Worm (Caenorhabditis elegans): ENCODE data around the gene T23B12.6.

Gene T23B12.6

DNA sequence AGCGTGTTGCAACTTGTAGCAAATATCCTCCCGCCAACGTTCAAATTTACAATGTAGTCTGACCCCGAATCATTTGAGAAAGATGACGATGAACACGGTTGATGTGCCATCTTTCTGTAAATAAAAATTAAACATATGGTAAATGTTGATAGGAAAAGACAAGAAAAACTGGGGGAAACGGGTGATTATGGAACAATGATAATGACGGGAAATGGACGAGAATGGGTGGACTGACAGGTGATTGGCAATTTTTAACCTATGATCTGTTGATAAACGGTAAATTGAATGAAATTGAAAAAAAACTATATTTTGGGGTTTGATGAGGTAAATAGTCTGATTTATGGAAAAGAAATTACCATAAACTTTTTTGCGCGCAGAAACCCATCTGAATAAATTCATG lies at the start of gene T23B12.6:
T23B12.6 (minus strand) TSS at position 114 of the 400 bp plus-strand sequence.
- no peak for TF ChIP-seq lsy-2 (tag; optimal IDR thresholded peaks at IDR 0.05)
- no peak for TF ChIP-seq nhr-77 (tag; optimal IDR thresholded peaks at IDR 0.05)
- TF ChIP-seq unc-62 (GFP tag; optimal IDR thresholded peaks at IDR 0.05) = no peak
- TF ChIP-seq aly-2 (tag; optimal IDR thresholded peaks at IDR 0.05) = no peak
- TF ChIP-seq sma-3 (GFP tag; optimal IDR thresholded peaks at IDR 0.05) = no peak

DNA sequence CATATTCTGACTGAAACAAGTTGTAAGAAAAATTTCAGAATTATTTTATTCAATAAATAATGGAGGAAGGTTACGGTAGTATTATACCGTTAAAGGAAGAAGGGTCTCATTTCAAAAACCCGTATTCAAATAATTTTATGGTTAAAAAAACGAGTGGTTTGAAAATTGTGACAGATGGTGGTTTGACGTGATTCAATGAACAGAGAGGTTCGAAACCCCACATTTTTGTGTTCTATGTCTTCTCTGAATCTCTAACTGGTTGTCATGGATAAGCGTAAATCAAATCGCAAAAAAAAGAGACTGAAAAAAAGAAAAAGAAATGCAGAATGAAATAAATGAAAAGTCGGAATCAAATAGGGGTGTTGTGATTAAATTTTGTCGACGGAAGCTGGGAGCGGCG lies 47.1 kb upstream of the T23B12.6 start, which contains the start of gene ZK994.6:
ZK994.6 (minus strand) TSS at position 101 of the 400 bp plus-strand sequence.
- no peak for TF ChIP-seq sem-4 (tag; optimal IDR thresholded peaks at IDR 0.05)
- no peak for TF ChIP-seq mbf-1 (tag; optimal IDR thresholded peaks at IDR 0.05)
- TF ChIP-seq egl-27 (tag; optimal IDR thresholded peaks at IDR 0.05) = no peak
- no peak for TF ChIP-seq nhr-237 (tag; optimal IDR thresholded peaks at IDR 0.05)
- no peak for TF ChIP-seq nhr-11 (tag; optimal IDR thresholded peaks at IDR 0.05)
- no peak for TF ChIP-seq nhr-25 (tag; optimal IDR thresholded peaks at IDR 0.05)
- no peak for TF ChIP-seq ztf-4 (tag; optimal IDR thresholded peaks at IDR 0.05)
- TF ChIP-seq mab-5 (tag; optimal IDR thresholded peaks at IDR 0.05) = no peak
- TF ChIP-seq dmd-4 (tag; optimal IDR thresholded peaks at IDR 0.05) = no peak

DNA sequence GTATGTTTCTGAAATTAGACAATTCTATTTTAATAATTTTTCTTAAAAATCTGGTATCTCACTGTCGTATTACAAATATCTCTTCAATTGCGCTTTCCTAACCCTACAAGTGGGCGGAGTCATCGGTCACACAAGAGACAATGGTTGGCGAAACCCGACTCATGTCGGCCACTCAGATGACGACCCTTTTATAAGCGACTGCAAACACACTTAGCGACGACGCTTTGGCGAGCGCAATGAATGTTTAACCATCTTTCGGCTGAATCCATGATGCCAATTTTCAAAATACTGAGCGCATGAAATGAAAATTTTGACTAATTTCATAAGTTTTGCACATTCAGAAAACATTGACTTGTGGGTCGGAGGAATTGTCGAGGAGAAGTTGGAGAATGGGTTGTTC lies 40.1 kb upstream of the T23B12.6 start:
- TF ChIP-seq dmd-4 (tag; optimal IDR thresholded peaks at IDR 0.05) (peak; percentile 37), mdl-1 (tag; optimal IDR thresholded peaks at IDR 0.05) (peak; percentile 33 to 44), unc-55 (GFP tag; optimal IDR thresholded peaks at IDR 0.05) (peak; percentile 67), nhr-12 (tag; optimal IDR thresholded peaks at IDR 0.05) (peak; percentile 40), sma-3 (GFP tag; optimal IDR thresholded peaks at IDR 0.05) (peak; percentile 92), aly-2 (tag; optimal IDR thresholded peaks at IDR 0.05) (peak; percentile 60), nhr-129 (tag; optimal IDR thresholded peaks at IDR 0.05) (peak; percentile 86), ZK546.5 (tag; optimal IDR thresholded peaks at IDR 0.05) (peak; percentile 23), elt-3 (tag; optimal IDR thresholded peaks at IDR 0.05) (no peak), Y55F3AM.14 (GFP tag; optimal IDR thresholded peaks at IDR 0.05) (peak; percentile 94), C34F6.9 (tag; optimal IDR thresholded peaks at IDR 0.05) (peak; percentile 71), nhr-10 (tag; optimal IDR thresholded peaks at IDR 0.05) (peak; percentile 51), lin-13 (GFP tag; optimal IDR thresholded peaks at IDR 0.05) (peak; percentile 87), peb-1 (tag; optimal IDR thresholded peaks at IDR 0.05) (peak; percentile 6), sem-4 (tag; optimal IDR thresholded peaks at IDR 0.05) (peak; percentile 87), crh-2 (tag; optimal IDR thresholded peaks at IDR 0.05) (peak; percentile 89), fos-1 (tag; optimal IDR thresholded peaks at IDR 0.05) (peak; percentile 73), nhr-21 (tag; optimal IDR thresholded peaks at IDR 0.05) (peak; percentile 91), mbf-1 (tag; optimal IDR thresholded peaks at IDR 0.05) (peak; percentile 14), nhr-237 (tag; optimal IDR thresholded peaks at IDR 0.05) (peak; percentile 63), R02D3.7 (tag; optimal IDR thresholded peaks at IDR 0.05) (peak; percentile 56), mab-5 (tag; optimal IDR thresholded peaks at IDR 0.05) (peak; percentile 88), zag-1 (tag; optimal IDR thresholded peaks at IDR 0.05) (peak; percentile 81), nhr-11 (tag; optimal IDR thresholded peaks at IDR 0.05) (peak; percentile 80), elt-1 (tag; optimal IDR thresholded peaks at IDR 0.05) (no peak), F13H6.1 (tag; optimal IDR thresholded peaks at IDR 0.05) (peak; percentile 95), lin-39 (tag; optimal IDR thresholded peaks at IDR 0.05) (peak; percentile 81), nhr-25 (tag; optimal IDR thresholded peaks at IDR 0.05) (no peak), egl-27 (tag; optimal IDR thresholded peaks at IDR 0.05) (peak; percentile 90), ztf-11 (tag; optimal IDR thresholded peaks at IDR 0.05) (peak; percentile 45), sma-9 (GFP tag; optimal IDR thresholded peaks at IDR 0.05) (peak; percentile 99), sma-9 (tag; optimal IDR thresholded peaks at IDR 0.05) (no peak), nhr-6 (tag; optimal IDR thresholded peaks at IDR 0.05) (peak; percentile 76), gmeb-1 (tag; optimal IDR thresholded peaks at IDR 0.05) (peak; percentile 89), ceh-82 (tag; optimal IDR thresholded peaks at IDR 0.05) (peak; percentile 85), ceh-16 (tag; optimal IDR thresholded peaks at IDR 0.05) (peak; percentile 65), nhr-77 (tag; optimal IDR thresholded peaks at IDR 0.05) (peak; percentile 31), ztf-1 (GFP tag; conservative IDR thresholded peaks at IDR 0.05) (0 out of 2 replicates have a peak, but pooled peaks have one; percentile 82), alr-1 (tag; optimal IDR thresholded peaks at IDR 0.05) (no peak), blmp-1 (tag; optimal IDR thresholded peaks at IDR 0.05; ENCODE audit: insufficient read depth) (peak; percentile 39), ama-1 (optimal IDR thresholded peaks at IDR 0.05) (peak; percentile 14), skn-1 (tag; optimal IDR thresholded peaks at IDR 0.05) (peak; percentile 33), lsy-2 (tag; optimal IDR thresholded peaks at IDR 0.05) (peak; percentile 87 to 88), unc-62 (GFP tag; optimal IDR thresholded peaks at IDR 0.05) (peak; percentile 73), lin-11 (tag; optimal IDR thresholded peaks at IDR 0.05) (peak; percentile 84), snpc-4 (tag; optimal IDR thresholded peaks at IDR 0.05) (peak; percentile 100), unc-39 (tag; optimal IDR thresholded peaks at IDR 0.05) (no peak), nhr-23 (tag; optimal IDR thresholded peaks at IDR 0.05) (no peak), ztf-4 (tag; optimal IDR thresholded peaks at IDR 0.05) (peak; percentile 83)

Measured in whole organism, L2 larva.